Fruit fly (Drosophila melanogaster) whole organism, adult: ENCODE data around the gene Cpr65Ay.

Experiments
- CG11617 ChIP-seq: fragments of 200-800 bp; sonication (Bioruptor generic); optimal IDR thresholded peaks from 2 replicates; lab custom pipeline; 2017; ENCODE audit warnings: mild to moderate bottlenecking, missing biosample characterization, missing genetic modification reagents, missing genetic modification characterization
- CG14711 ChIP-seq: fragments of 200-800 bp; sonication (Bioruptor generic); optimal IDR thresholded peaks from 2 replicates; lab custom pipeline; 2018; ENCODE audit warnings: missing biosample characterization, mild to moderate bottlenecking, missing genetic modification characterization, moderate library complexity
- CG1620 ChIP-seq: fragments of 200-800 bp; sonication (Bioruptor generic); optimal IDR thresholded peaks from 2 replicates; lab custom pipeline; 2016; ENCODE audit warnings: missing biosample characterization, missing genetic modification characterization
- CG33017 ChIP-seq: fragments of 200-800 bp; sonication (Bioruptor generic); optimal IDR thresholded peaks from 2 replicates; lab custom pipeline; 2018; ENCODE audit warnings: missing biosample characterization, mild to moderate bottlenecking, missing genetic modification characterization, moderate library complexity
- Crg-1 ChIP-seq: fragments of 200-800 bp; sonication (Bioruptor generic); optimal IDR thresholded peaks from 2 replicates; lab custom pipeline; 2016; ENCODE audit warnings: missing biosample characterization, missing genetic modification characterization
- bab1 ChIP-seq: fragments of 200-800 bp; sonication (Bioruptor generic); optimal IDR thresholded peaks from 3 replicates; lab custom pipeline; 2019; ENCODE audit warnings: missing biosample characterization, mild to moderate bottlenecking, missing genetic modification characterization, moderate library complexity
- kay ChIP-seq: fragments of 200-800 bp; sonication (Bioruptor generic); peaks from one replicate; lab custom pipeline; 2016; ENCODE audit warnings: missing biosample characterization, missing genetic modification characterization, borderline replicate concordance
- ovo ChIP-seq: fragments of 200-800 bp; sonication (Bioruptor generic); optimal IDR thresholded peaks from 2 replicates; lab custom pipeline; 2016; ENCODE audit warnings: missing biosample characterization, missing genetic modification characterization
- pad ChIP-seq: fragments of 200-800 bp; sonication (Bioruptor generic); optimal IDR thresholded peaks from 3 replicates; lab custom pipeline; 2017; ENCODE audit warnings: missing biosample characterization, missing genetic modification characterization, mild to moderate bottlenecking, moderate library complexity, missing genetic modification reagents

DNA sequence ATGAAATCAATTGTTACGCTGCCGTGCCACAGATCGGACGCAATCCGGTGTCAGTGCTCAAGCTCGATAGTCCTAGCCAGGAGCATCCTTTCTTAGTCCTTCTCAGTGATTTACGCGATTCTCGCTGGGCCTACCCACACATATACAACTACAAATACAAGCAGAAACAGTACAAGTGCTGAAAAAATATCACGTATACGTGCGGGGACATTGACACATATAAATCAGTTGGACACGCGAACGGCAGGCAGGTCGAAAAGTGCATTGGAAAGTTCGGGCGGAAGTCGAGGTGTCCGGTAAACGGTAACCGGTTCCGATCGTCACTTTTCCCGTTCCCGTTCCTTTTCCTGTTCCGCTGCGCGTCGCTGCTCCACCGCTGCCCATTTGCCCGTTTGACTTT, 47.0 kb downstream of the Cpr65Ay start:
- TF ChIP-seq Crg-1 (no peak), pad (GFP tag; lab: Kevin White, UChicago) (no peak), CG11617 (no peak), CG33017 (tag; lab: Kevin White, UChicago) (no peak), ovo (GFP tag; lab: Kevin White, UChicago) (no peak), kay (GFP tag; lab: Kevin White, UChicago) (no peak), bab1 (GFP tag; lab: Kevin White, UChicago) (no peak), CG14711 (no peak), CG1620 (GFP tag; lab: Kevin White, UChicago) (no peak)
